Worm (Caenorhabditis elegans): ENCODE data around the gene T01E8.8.

T01E8.8 gene

DNA sequence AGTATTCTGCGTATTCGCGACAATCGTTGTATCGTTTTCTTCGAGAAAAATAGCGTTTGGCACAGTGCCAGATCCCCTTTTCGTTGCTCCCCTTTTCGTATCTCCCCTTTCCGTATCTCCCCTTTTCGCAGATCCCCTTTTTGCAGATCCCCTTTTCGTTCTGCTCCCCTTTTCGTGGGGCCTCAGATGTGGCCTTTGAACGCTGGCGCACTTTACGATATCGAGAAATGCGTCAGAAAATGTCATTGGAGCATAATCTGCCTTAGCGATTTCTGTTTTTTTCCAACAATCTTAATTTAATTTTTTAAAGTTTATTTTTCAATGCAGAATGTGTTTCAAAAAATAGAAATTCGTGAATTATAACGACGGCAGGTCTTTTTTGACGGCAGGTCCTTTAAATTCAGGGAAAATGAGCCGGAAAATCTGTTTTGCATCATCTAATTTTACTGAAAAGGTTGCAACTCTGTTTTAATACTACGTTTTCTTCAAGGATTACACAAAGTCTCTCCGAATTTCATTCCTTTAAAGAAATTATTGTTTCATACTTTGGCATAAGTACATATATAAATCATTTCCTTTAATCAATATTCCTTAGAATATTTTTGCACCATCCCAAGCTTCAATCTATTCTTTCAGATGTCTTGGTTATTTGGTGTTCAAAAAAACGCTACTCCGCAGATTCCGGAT lies 17.4 kb downstream of the T01E8.8 start, which contains the start of gene atad-3 (continued):
- TF ChIP-seq sem-4 (tag; optimal IDR thresholded peaks at IDR 0.05) (peak; percentile 65), mdl-1 (tag; optimal IDR thresholded peaks at IDR 0.05) (peak in 1 of 2 experiments; percentile 47), fos-1 (tag; optimal IDR thresholded peaks at IDR 0.05) (peak; percentile 35), blmp-1 (tag; optimal IDR thresholded peaks at IDR 0.05; ENCODE audit: insufficient read depth) (peak; percentile 13), F13H6.1 (tag; optimal IDR thresholded peaks at IDR 0.05) (peak; percentile 88), unc-62 (GFP tag; optimal IDR thresholded peaks at IDR 0.05) (no peak), nhr-77 (tag; optimal IDR thresholded peaks at IDR 0.05) (no peak), R02D3.7 (tag; optimal IDR thresholded peaks at IDR 0.05) (peak; percentile 42), ztf-11 (tag; optimal IDR thresholded peaks at IDR 0.05) (no peak), ama-1 (optimal IDR thresholded peaks at IDR 0.05) (peak; percentile 4)

DNA sequence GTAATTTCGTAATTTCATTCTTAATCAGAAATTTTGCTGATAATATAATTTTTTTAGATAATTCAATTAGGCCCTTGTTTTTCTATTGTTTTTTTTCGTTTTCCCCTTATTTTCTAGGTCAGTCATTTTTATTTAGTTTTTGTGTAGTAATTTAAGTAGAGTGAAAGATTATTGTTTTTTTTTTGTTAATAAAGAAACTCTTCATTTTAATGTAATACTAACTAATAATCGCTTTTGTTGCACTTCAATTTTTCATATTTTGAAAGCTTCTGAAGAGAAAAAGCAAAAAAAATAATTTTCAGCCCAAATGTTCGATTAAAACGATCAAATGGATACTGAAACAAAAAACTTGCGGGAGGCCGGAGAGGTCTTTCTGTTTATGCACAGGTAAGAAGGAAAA lies 19.9 kb downstream of the T01E8.8 start, which contains the start of gene F54B3.1:
F54B3.1 (plus strand) TSS at position 301 of the 400 bp plus-strand sequence.
- no peak for TF ChIP-seq nhr-77 (tag; optimal IDR thresholded peaks at IDR 0.05)
- no peak for TF ChIP-seq fos-1 (tag; optimal IDR thresholded peaks at IDR 0.05)
- TF ChIP-seq F13H6.1 (tag; optimal IDR thresholded peaks at IDR 0.05) = no peak
- no peak for TF ChIP-seq sem-4 (tag; optimal IDR thresholded peaks at IDR 0.05)
- no peak for TF ChIP-seq gmeb-1 (tag; optimal IDR thresholded peaks at IDR 0.05)
- no peak for TF ChIP-seq alr-1 (tag; optimal IDR thresholded peaks at IDR 0.05)
- no peak for TF ChIP-seq R02D3.7 (tag; optimal IDR thresholded peaks at IDR 0.05)
- TF ChIP-seq blmp-1 (tag; optimal IDR thresholded peaks at IDR 0.05; ENCODE audit: insufficient read depth) = no peak
- TF ChIP-seq nhr-25 (tag; optimal IDR thresholded peaks at IDR 0.05) = no peak
- no peak for TF ChIP-seq skn-1 (tag; optimal IDR thresholded peaks at IDR 0.05)
- TF ChIP-seq mdl-1 (tag; optimal IDR thresholded peaks at IDR 0.05) = no peak
- no peak for TF ChIP-seq nhr-237 (tag; optimal IDR thresholded peaks at IDR 0.05)

DNA sequence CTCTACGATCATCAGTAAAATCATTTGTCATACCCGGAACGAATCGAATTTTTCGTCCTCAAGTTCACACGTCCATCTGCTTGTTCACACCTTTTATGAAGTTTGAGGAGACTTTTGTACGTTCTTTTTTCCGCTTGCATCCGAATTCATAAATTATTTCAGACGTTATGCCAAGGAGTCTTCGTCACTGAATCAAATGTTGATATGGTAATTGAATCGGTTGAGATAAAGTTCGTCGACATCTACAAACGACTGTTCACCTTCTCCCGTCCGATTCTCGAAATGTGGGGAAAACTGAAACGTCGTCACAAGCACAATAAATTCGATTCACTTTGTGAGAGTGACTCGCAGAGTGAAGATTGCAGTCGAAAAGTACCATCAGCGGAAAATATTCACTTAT lies 21.0 kb downstream of the T01E8.8 start:
- TF ChIP-seq nhr-25 (tag; optimal IDR thresholded peaks at IDR 0.05) (no peak), ceh-82 (tag; optimal IDR thresholded peaks at IDR 0.05) (no peak), mdl-1 (tag; optimal IDR thresholded peaks at IDR 0.05) (no peak), alr-1 (tag; optimal IDR thresholded peaks at IDR 0.05) (no peak), nhr-12 (tag; optimal IDR thresholded peaks at IDR 0.05) (no peak), peb-1 (tag; optimal IDR thresholded peaks at IDR 0.05) (no peak), elt-1 (tag; optimal IDR thresholded peaks at IDR 0.05) (no peak), Y55F3AM.14 (GFP tag; optimal IDR thresholded peaks at IDR 0.05) (no peak), mab-5 (tag; optimal IDR thresholded peaks at IDR 0.05) (no peak), nhr-21 (tag; optimal IDR thresholded peaks at IDR 0.05) (no peak)

DNA sequence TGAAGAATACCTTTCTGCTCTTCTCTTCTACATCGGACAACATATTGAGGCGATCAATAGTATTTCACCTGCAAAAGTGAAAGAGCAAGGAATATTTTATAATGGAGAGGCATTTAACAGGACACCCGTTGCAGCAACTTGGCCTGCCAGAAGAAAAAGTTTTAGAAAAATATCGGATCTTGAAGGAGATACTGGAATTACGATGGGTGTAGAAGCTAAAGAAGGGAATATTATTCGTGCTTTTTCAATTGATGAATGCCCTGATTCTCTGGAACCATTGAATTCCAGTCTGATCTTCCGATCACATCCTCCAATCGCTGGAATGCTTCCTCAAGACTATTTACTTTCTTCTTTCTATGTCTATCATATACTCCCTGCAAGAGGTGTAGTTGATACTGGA lies 30.2 kb downstream of the T01E8.8 start:
- TF ChIP-seq ztf-1 (GFP tag; conservative IDR thresholded peaks at IDR 0.05) = no peak
- TF ChIP-seq ceh-82 (tag; optimal IDR thresholded peaks at IDR 0.05) = no peak
- no peak for TF ChIP-seq C34F6.9 (tag; optimal IDR thresholded peaks at IDR 0.05)
- no peak for TF ChIP-seq nhr-129 (tag; optimal IDR thresholded peaks at IDR 0.05)
- TF ChIP-seq R02D3.7 (tag; optimal IDR thresholded peaks at IDR 0.05) = no peak
- TF ChIP-seq zag-1 (tag; optimal IDR thresholded peaks at IDR 0.05) = no peak
- TF ChIP-seq lin-11 (tag; optimal IDR thresholded peaks at IDR 0.05) = no peak
- no peak for TF ChIP-seq mdl-1 (tag; optimal IDR thresholded peaks at IDR 0.05)
- TF ChIP-seq aly-2 (tag; optimal IDR thresholded peaks at IDR 0.05) = no peak
- TF ChIP-seq nhr-25 (tag; optimal IDR thresholded peaks at IDR 0.05) = no peak
- TF ChIP-seq sma-9 (GFP tag; optimal IDR thresholded peaks at IDR 0.05) = no peak
- no peak for TF ChIP-seq sma-9 (tag; optimal IDR thresholded peaks at IDR 0.05)
- TF ChIP-seq sem-4 (tag; optimal IDR thresholded peaks at IDR 0.05) = no peak
- TF ChIP-seq elt-1 (tag; optimal IDR thresholded peaks at IDR 0.05) = no peak
- no peak for TF ChIP-seq egl-27 (tag; optimal IDR thresholded peaks at IDR 0.05)
- TF ChIP-seq mbf-1 (tag; optimal IDR thresholded peaks at IDR 0.05) = no peak

DNA sequence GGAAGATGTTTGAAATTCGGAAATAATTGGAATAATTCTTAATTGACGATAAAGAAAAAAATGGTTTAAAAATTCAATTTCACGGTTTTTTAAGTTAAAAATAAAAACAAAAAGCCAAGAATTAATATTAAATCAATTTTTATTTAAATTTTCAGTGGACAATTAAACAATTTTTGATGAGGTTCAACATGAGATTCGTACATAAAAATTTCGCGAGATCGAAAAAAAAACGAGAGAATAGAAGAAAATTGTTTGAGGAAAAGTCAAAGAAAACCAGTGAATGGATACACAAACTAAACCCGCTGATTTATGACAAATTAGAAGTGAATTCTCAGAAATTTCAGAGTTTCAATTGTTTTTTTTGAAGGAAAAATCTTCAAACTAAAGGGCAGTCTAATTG lies 39.0 kb downstream of the T01E8.8 start, which contains the start of gene F54B3.2:
F54B3.2 (minus strand) TSS at position 101 of the 400 bp plus-strand sequence.
- TF ChIP-seq sem-4 (tag; optimal IDR thresholded peaks at IDR 0.05) (no peak), nhr-237 (tag; optimal IDR thresholded peaks at IDR 0.05) (no peak), sma-3 (GFP tag; optimal IDR thresholded peaks at IDR 0.05) (no peak)

Measured in whole organism, L2 larva.